Fruit fly (Drosophila melanogaster) whole organism, embryonic: Measurements from ENCODE around the gene CG14984.

Experiments
- Antp ChIP-seq: fragments of 200-800 bp; sonication (Bioruptor generic); optimal IDR thresholded peaks from 3 replicates; lab custom pipeline; 2016; ENCODE audit warnings: missing biosample characterization, missing genetic modification characterization
- B-H2 ChIP-seq: fragments of 200-800 bp; sonication (Bioruptor generic); optimal IDR thresholded peaks from 2 replicates; lab custom pipeline; 2018; ENCODE audit warnings: missing biosample characterization, mild to moderate bottlenecking, missing genetic modification characterization
- Bgb ChIP-seq: fragments of 200-800 bp; sonication (Bioruptor generic); IDR thresholded peaks from 2 replicates; pipeline ENCODE4 v1.3.6; 2022; ENCODE audit warnings: missing biosample characterization, missing genetic modification characterization; ENCODE audit not compliant: partially characterized antibody
- CG11696 ChIP-seq: fragments of 200-800 bp; sonication (Bioruptor generic); IDR thresholded peaks from 2 replicates; pipeline ENCODE4 v1.3.6; 2022; ENCODE audit warnings: missing biosample characterization, missing genetic modification characterization
- CG12155 ChIP-seq: fragments of 200-800 bp; sonication (Bioruptor generic); optimal IDR thresholded peaks from 3 replicates; lab custom pipeline; 2016; ENCODE audit warnings: missing biosample characterization, missing genetic modification characterization
- CG12769 ChIP-seq: fragments of 200-800 bp; sonication (Bioruptor generic); optimal IDR thresholded peaks from 2 replicates; lab custom pipeline; 2019; ENCODE audit warnings: missing biosample characterization, mild to moderate bottlenecking, missing genetic modification characterization, moderate library complexity
- CG18011 ChIP-seq: fragments of 200-800 bp; sonication (Bioruptor generic); optimal IDR thresholded peaks from 2 replicates; lab custom pipeline; 2017; ENCODE audit warnings: missing biosample characterization, missing genetic modification characterization, mild to moderate bottlenecking, moderate library complexity, missing genotype
- CG30403 ChIP-seq: fragments of 200-800 bp; sonication (Bioruptor generic); optimal IDR thresholded peaks from 3 replicates; lab custom pipeline; 2016; ENCODE audit warnings: missing biosample characterization, missing genetic modification characterization
- CG31388 ChIP-seq: fragments of 200-800 bp; sonication (Bioruptor generic); optimal IDR thresholded peaks from 2 replicates; lab custom pipeline; 2016; ENCODE audit warnings: missing biosample characterization, missing genetic modification characterization
- CG32532 ChIP-seq: fragments of 200-800 bp; sonication (Bioruptor generic); IDR thresholded peaks from 2 replicates; pipeline ENCODE4 v1.3.6; 2022; ENCODE audit warnings: missing biosample characterization, missing genetic modification characterization
- CG32767 ChIP-seq: fragments of 200-800 bp; sonication (Bioruptor generic); IDR thresholded peaks from 2 replicates; pipeline ENCODE4 v1.3.6; 2022; ENCODE audit warnings: missing biosample characterization, missing genetic modification characterization
- CG33557 ChIP-seq: fragments of 200-800 bp; sonication (Bioruptor generic); optimal IDR thresholded peaks from 2 replicates; lab custom pipeline; 2019; ENCODE audit warnings: missing biosample characterization, mild to moderate bottlenecking, missing genetic modification characterization, moderate library complexity
- CG3995 ChIP-seq: fragments of 200-800 bp; sonication (Bioruptor generic); optimal IDR thresholded peaks from 3 replicates; lab custom pipeline; 2016; ENCODE audit warnings: missing biosample characterization, missing genetic modification characterization
- CG9437 ChIP-seq: fragments of 200-800 bp; sonication (Bioruptor generic); optimal IDR thresholded peaks from 2 replicates; lab custom pipeline; 2018; ENCODE audit warnings: missing biosample characterization, mild to moderate bottlenecking, missing genetic modification characterization
- CG9932 ChIP-seq: fragments of 200-800 bp; sonication (Bioruptor generic); IDR thresholded peaks from 2 replicates; pipeline ENCODE4 v1.3.6; 2022; ENCODE audit warnings: missing biosample characterization, missing genetic modification characterization
- HHEX ChIP-seq: fragments of 200-800 bp; sonication (Bioruptor generic); optimal IDR thresholded peaks from 3 replicates; lab custom pipeline; 2017; ENCODE audit warnings: missing biosample characterization, mild to moderate bottlenecking, missing genetic modification characterization, missing genetic modification reagents
- Nf-YC ChIP-seq: fragments of 200-800 bp; optimal IDR thresholded peaks from 3 replicates; lab custom pipeline; 2019; ENCODE audit warnings: missing biosample characterization, mild to moderate bottlenecking, missing genetic modification characterization, moderate library complexity
- Pdp1 ChIP-seq, 2 experiments: fragments of 200-800 bp; sonication (Bioruptor generic); optimal IDR thresholded peaks; 3 replicates each; lab custom pipeline; 2016; ENCODE audit warnings: missing biosample characterization in 2 of 2, missing genetic modification characterization in 2 of 2, mild to moderate bottlenecking in 1 of 2, moderate library complexity in 1 of 2
- Rfx ChIP-seq: fragments of 200-800 bp; sonication (Bioruptor generic); IDR thresholded peaks from 2 replicates; pipeline ENCODE4 v1.3.6; 2022; ENCODE audit warnings: missing biosample characterization, missing genetic modification characterization
- Six4 ChIP-seq: fragments of 200-800 bp; sonication (Bioruptor generic); optimal IDR thresholded peaks from 2 replicates; lab custom pipeline; 2016; ENCODE audit warnings: missing biosample characterization, missing genetic modification characterization
- abd-A ChIP-seq: fragments of 200-800 bp; sonication (Bioruptor generic); optimal IDR thresholded peaks from 3 replicates; lab custom pipeline; 2019; ENCODE audit warnings: missing biosample characterization, mild to moderate bottlenecking, missing genetic modification characterization, moderate library complexity
- cg ChIP-seq: fragments of 200-800 bp; sonication (Bioruptor generic); optimal IDR thresholded peaks from 3 replicates; lab custom pipeline; 2019; ENCODE audit warnings: missing biosample characterization, mild to moderate bottlenecking, missing genetic modification characterization, moderate library complexity
- chinmo ChIP-seq: fragments of 200-800 bp; sonication (Bioruptor generic); IDR thresholded peaks from 4 replicates; pipeline ENCODE4 v1.3.6; 2022; ENCODE audit warnings: missing biosample characterization, missing genetic modification characterization; ENCODE audit not compliant: partially characterized antibody
- crc ChIP-seq: fragments of 200-800 bp; sonication (Bioruptor generic); optimal IDR thresholded peaks from 2 replicates; lab custom pipeline; 2016; ENCODE audit warnings: missing biosample characterization, missing genetic modification characterization
- crol ChIP-seq: fragments of 200-800 bp; sonication (Bioruptor generic); IDR thresholded peaks from 2 replicates; pipeline ENCODE4 v1.3.6; 2022; ENCODE audit warnings: missing biosample characterization, missing genetic modification characterization
- disco-r ChIP-seq: fragments of 200-800 bp; sonication (Bioruptor generic); optimal IDR thresholded peaks from 2 replicates; lab custom pipeline; 2016; ENCODE audit warnings: missing biosample characterization, missing genetic modification characterization
- dm ChIP-seq: fragments of 200-800 bp; sonication (Bioruptor generic); optimal IDR thresholded peaks from 3 replicates; lab custom pipeline; 2016; ENCODE audit warnings: missing biosample characterization, missing genetic modification characterization
- dmrt99B ChIP-seq: fragments of 200-800 bp; sonication (Bioruptor generic); optimal IDR thresholded peaks from 2 replicates; lab custom pipeline; 2018; ENCODE audit warnings: missing biosample characterization, mild to moderate bottlenecking, missing genetic modification characterization, moderate library complexity
- fd64A ChIP-seq: fragments of 200-800 bp; sonication (Bioruptor generic); optimal IDR thresholded peaks from 3 replicates; lab custom pipeline; 2018; ENCODE audit warnings: missing biosample characterization, mild to moderate bottlenecking, missing genetic modification characterization
- grau ChIP-seq: fragments of 200-800 bp; optimal IDR thresholded peaks from 3 replicates; lab custom pipeline; 2019; ENCODE audit warnings: missing biosample characterization, mild to moderate bottlenecking, missing genetic modification characterization, moderate library complexity
- ham ChIP-seq: fragments of 200-800 bp; sonication (Bioruptor generic); IDR thresholded peaks from 2 replicates; pipeline ENCODE4 v1.3.6; 2022; ENCODE audit warnings: missing biosample characterization, missing genetic modification characterization
- hth ChIP-seq: fragments of >200 bp; optimal IDR thresholded peaks from 2 replicates; lab custom pipeline; 2017; ENCODE audit warnings: inconsistent platforms
- kah ChIP-seq: fragments of 200-800 bp; sonication (Bioruptor generic); optimal IDR thresholded peaks from 2 replicates; lab custom pipeline; 2018; ENCODE audit warnings: missing biosample characterization, mild to moderate bottlenecking, missing genetic modification characterization
- nau ChIP-seq: fragments of 200-800 bp; sonication (Bioruptor generic); optimal IDR thresholded peaks from 3 replicates; lab custom pipeline; 2017; ENCODE audit warnings: missing biosample characterization, mild to moderate bottlenecking, missing genetic modification characterization, missing genetic modification reagents
- odd ChIP-seq: fragments of 200-800 bp; sonication (Bioruptor generic); optimal IDR thresholded peaks from 2 replicates; lab custom pipeline; 2017; ENCODE audit warnings: missing biosample characterization, mild to moderate bottlenecking, missing genetic modification characterization
- pho ChIP-seq: fragments of 200-800 bp; sonication (Bioruptor generic); optimal IDR thresholded peaks from 2 replicates; lab custom pipeline; 2016; ENCODE audit warnings: missing biosample characterization, missing genetic modification characterization
- ranshi ChIP-seq: fragments of 200-800 bp; sonication (Bioruptor generic); IDR thresholded peaks from 2 replicates; pipeline ENCODE4 v1.3.6; 2022; ENCODE audit warnings: missing biosample characterization, missing genetic modification characterization
- row ChIP-seq: fragments of 200-800 bp; sonication (Bioruptor generic); IDR thresholded peaks from 3 replicates; pipeline ENCODE4 v1.3.6; 2022; ENCODE audit warnings: missing biosample characterization, missing genetic modification characterization
- scrt ChIP-seq: fragments of 200-800 bp; sonication (Bioruptor generic); optimal IDR thresholded peaks from 2 replicates; lab custom pipeline; 2018; ENCODE audit warnings: missing biosample characterization, mild to moderate bottlenecking, missing genetic modification characterization, moderate library complexity
- sd ChIP-seq: fragments of 200-800 bp; sonication (Bioruptor generic); optimal IDR thresholded peaks from 3 replicates; lab custom pipeline; 2018; ENCODE audit warnings: missing biosample characterization, mild to moderate bottlenecking, missing genetic modification characterization, moderate library complexity
- tap ChIP-seq: fragments of 200-800 bp; optimal IDR thresholded peaks from 3 replicates; lab custom pipeline; 2019; ENCODE audit warnings: missing biosample characterization, mild to moderate bottlenecking, missing genetic modification characterization, moderate library complexity
- vfl ChIP-seq: fragments of 200-800 bp; sonication (Bioruptor generic); optimal IDR thresholded peaks from 2 replicates; lab custom pipeline; 2016; ENCODE audit warnings: missing biosample characterization, missing genetic modification characterization

Gene CG14984

DNA sequence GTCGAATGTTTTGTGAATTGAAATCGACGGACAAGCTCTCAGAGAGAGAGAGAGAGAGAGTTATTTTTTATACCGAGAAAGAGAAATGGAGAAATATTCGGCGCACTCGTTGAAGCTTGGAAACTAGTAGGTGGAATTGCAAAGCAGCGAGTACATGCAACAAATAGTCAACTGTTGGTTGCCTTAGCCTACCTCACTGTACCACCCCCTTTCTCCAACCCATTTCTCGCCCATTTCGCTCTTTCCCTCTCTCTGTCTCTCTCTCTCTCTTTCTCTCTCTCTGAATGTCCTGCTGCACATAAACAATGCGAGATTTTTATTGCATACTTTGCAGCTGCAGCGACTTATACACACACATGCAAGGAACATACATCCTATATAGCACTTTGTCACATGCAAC lies 11.6 kb upstream of the CG14984 start (continued):
- TF ChIP-seq grau (tag; lab: Kevin White, UChicago) (peak; percentile 51), cg (GFP tag; lab: Kevin White, UChicago) (peak; percentile 41), CG12155 (GFP tag; lab: Kevin White, UChicago) (peak; percentile 91), disco-r (GFP tag; lab: Kevin White, UChicago) (no peak), dmrt99B (tag; lab: Kevin White, UChicago) (no peak)
- TF ChIP-seq, all 482 proteins: peak for 10

DNA sequence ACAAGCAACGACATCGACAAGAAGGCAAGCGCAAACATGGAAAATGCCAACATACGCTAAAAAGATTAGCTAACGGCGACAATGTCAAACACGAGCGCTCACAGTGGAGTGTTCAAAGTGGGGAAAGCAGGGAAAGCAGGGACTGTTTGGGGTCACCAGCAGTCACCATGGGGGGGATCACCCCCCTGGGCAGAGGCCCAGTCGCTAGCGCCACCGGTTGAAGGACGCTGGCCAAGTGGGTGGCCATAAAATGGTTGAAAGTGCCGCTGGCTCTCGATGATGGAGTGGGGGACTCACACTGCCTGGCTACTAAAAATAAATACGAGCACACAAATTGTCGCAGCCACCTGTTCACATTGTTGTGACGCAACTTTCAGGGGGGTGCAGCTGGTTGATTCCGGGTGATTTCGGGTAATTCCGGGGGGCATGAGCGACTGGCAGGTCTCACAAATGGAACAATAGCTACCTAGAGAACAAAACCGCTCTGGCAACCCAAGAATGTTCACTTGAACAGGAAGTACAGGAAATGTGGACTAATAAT lies 8.6 kb upstream of the CG14984 start:
- TF ChIP-seq scrt (GFP tag; lab: Kevin White, UChicago): peak; percentile 91
- peak; percentile 7 for TF ChIP-seq CG12769
- TF ChIP-seq CG9437 (GFP tag; lab: Kevin White, UChicago): no peak
- TF ChIP-seq fd64A (GFP tag; lab: Kevin White, UChicago): no peak
- TF ChIP-seq kah (GFP tag; lab: Kevin White, UChicago): peak; percentile 73
- TF ChIP-seq abd-A (tag; lab: Kevin White, UChicago): peak; percentile 69
- TF ChIP-seq crol: peak; percentile 55
- TF ChIP-seq nau (GFP tag; lab: Kevin White, UChicago): peak; percentile 42
- TF ChIP-seq Six4: no peak
- peak in 1 of 2 experiments; percentile 53 for TF ChIP-seq Pdp1 (GFP tag; optimal IDR thresholded peaks at IDR 0.05; lab: Kevin White, UChicago)
- peak; percentile 18 for TF ChIP-seq tap (tag; lab: Kevin White, UChicago)
- TF ChIP-seq, all 482 proteins: peak for 8

DNA sequence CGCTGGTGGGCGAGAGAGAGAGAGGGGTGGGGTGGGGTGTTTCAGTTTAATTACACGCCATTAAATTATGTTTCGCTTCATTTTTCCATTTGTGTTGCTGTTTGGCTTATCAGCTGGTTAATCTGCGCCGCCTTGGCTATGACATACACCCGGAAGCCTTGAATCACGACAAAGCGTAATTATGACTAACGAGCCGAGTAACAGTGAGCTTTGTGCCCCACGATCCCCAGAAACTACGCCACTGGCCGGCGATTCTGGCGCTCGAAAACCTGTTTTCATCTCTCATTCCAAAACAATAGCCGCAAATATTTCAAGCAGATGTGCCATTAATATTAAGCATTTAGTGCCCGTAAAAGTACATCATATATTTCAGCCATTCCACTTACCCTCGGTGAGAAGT lies 475 bp downstream of the CG14984 start:
- TF ChIP-seq Rfx (peak; percentile 48; the same call in 1 of the 2 replicates), CG31388 (GFP tag; lab: Kevin White, UChicago) (no peak), pho (GFP tag; lab: Kevin White, UChicago) (no peak), CG9932 (GFP tag; lab: Robert Waterston, UW) (peak; percentile 50), CG33557 (GFP tag; lab: Kevin White, UChicago) (no peak), odd (GFP tag; lab: Kevin White, UChicago) (no peak), HHEX (GFP tag; lab: Kevin White, UChicago) (no peak), CG30403 (GFP tag; lab: Kevin White, UChicago) (no peak), Bgb (GFP tag; lab: Robert Waterston, UW) (no peak), chinmo (GFP tag; lab: Robert Waterston, UW) (0 out of 4 replicates have a peak, but pooled peaks have one; percentile 55), CG3995 (GFP tag; lab: Kevin White, UChicago) (peak; percentile 91), CG32767 (no peak), dmrt99B (tag; lab: Kevin White, UChicago) (no peak), CG32532 (GFP tag; lab: Robert Waterston, UW) (peak; percentile 32; the same call in 1 of the 2 replicates), crc (GFP tag; lab: Kevin White, UChicago) (no peak), CG18011 (GFP tag; lab: Kevin White, UChicago) (no peak), hth (lab: Kevin White, UChicago) (no peak), CG11696 (no peak), ham (no peak), sd (tag; lab: Kevin White, UChicago) (peak; percentile 56), vfl (GFP tag; lab: Kevin White, UChicago) (no peak), B-H2 (GFP tag; lab: Kevin White, UChicago) (peak; percentile 15), row (GFP tag; lab: Robert Waterston, UW) (no peak), ranshi (GFP tag; lab: Robert Waterston, UW) (peak; percentile 18; the same call in 1 of the 2 replicates), Nf-YC (tag; lab: Kevin White, UChicago) (no peak), Antp (GFP tag; lab: Kevin White, UChicago) (no peak), dm (no peak)
- TF ChIP-seq, all 482 proteins: peak for 8
